Worm (Caenorhabditis elegans) whole organism, mixed stage, embryonic: ENCODE data around the gene R10E11.6.

ENCODE experiments used
- blmp-1 ChIP-seq: fragments of 150-350 bp; optimal IDR thresholded peaks from 2 replicates; lab custom pipeline; 2014; ENCODE audit warnings: missing biosample characterization, missing genetic modification characterization
- ceh-83 ChIP-seq: fragments of 200-800 bp; sonication (Bioruptor generic); optimal IDR thresholded peaks from 2 replicates; lab custom pipeline; 2018; ENCODE audit warnings: mild to moderate bottlenecking, missing genetic modification characterization, missing compliant biosample characterization
- ces-1 ChIP-seq: fragments of 150-350 bp; optimal IDR thresholded peaks from 2 replicates; lab custom pipeline; 2014; ENCODE audit warnings: missing biosample characterization, missing genetic modification reagents, missing genetic modification characterization
- elt-3 ChIP-seq: fragments of 150-350 bp; optimal IDR thresholded peaks from 2 replicates; lab custom pipeline; 2014; ENCODE audit warnings: missing biosample characterization, missing genetic modification characterization
- lin-13 ChIP-seq: fragments of 150-350 bp; optimal IDR thresholded peaks from 2 replicates; lab custom pipeline; 2014; ENCODE audit warnings: missing biosample characterization, missing genetic modification characterization
- mab-5 ChIP-seq: fragments of 150-350 bp; optimal IDR thresholded peaks from 2 replicates; lab custom pipeline; 2014; ENCODE audit warnings: missing biosample characterization, missing genetic modification characterization
- mep-1 ChIP-seq: fragments of 150-350 bp; optimal IDR thresholded peaks from 2 replicates; lab custom pipeline; 2017; ENCODE audit warnings: missing biosample characterization, missing genetic modification reagents, missing genetic modification characterization, inconsistent platforms
- nhr-237 ChIP-seq: fragments of 150-350 bp; optimal IDR thresholded peaks from 2 replicates; lab custom pipeline; 2014; ENCODE audit warnings: missing biosample characterization, missing genetic modification characterization
- nhr-28 ChIP-seq: fragments of 150-350 bp; optimal IDR thresholded peaks from 2 replicates; lab custom pipeline; 2014; ENCODE audit warnings: missing biosample characterization, missing genetic modification characterization
- nhr-76 ChIP-seq: sonication (generic microtip); optimal IDR thresholded peaks from 2 replicates; lab custom pipeline; 2017; ENCODE audit warnings: missing biosample characterization, missing genetic modification characterization
- pha-4 ChIP-seq: fragments of 150-350 bp; optimal IDR thresholded peaks from 2 replicates; lab custom pipeline; 2018; ENCODE audit warnings: missing biosample characterization, missing genetic modification reagents, missing genetic modification characterization
- tbx-8 ChIP-seq: fragments of 200-800 bp; sonication (Bioruptor generic); optimal IDR thresholded peaks from 2 replicates; lab custom pipeline; 2018; ENCODE audit warnings: mild to moderate bottlenecking, missing genetic modification characterization, moderate library complexity, missing compliant biosample characterization
- unc-39 ChIP-seq: fragments of 150-350 bp; optimal IDR thresholded peaks from 2 replicates; lab custom pipeline; 2014; ENCODE audit warnings: missing biosample characterization, missing genetic modification characterization
- unc-62 ChIP-seq: fragments of 150-350 bp; optimal IDR thresholded peaks from 2 replicates; lab custom pipeline; 2014; ENCODE audit warnings: missing biosample characterization, missing genetic modification reagents, missing genetic modification characterization

DNA sequence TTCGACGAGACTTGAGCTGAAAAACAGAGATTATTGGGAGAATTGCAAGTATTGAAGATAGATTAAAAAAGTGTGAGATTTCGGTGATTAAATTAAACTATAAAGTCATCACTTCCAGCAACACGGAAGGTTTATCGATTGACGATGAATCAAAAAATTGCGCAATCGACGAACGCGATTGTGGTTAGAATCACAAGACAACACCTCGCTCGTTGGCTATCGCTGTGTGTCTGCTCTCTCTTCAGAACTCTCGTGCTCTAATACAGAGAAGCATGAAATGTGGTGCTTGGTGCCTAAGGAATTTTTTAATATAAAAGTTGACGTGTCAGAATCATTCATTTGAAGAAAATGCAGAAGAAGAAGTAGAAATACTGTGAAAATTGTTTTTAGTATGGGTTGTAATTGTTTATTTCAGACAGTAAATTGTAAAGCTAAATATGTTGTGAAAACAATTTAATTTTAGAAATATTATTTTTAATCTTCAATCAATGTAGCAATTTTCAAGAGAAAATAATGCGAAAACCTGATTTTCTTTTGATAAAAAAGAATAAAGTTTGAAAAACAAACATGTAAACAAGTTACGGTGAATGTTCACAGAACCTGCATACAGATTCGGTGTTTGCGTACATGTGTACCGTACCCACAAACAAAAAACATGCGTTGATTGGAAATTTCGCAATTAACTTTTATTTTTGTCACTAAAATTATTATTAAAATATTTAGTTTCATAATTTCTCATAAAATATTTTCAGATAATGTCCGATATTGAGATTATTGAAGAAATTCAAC is 44.6 kb downstream of the R10E11.6 start, which contains the start of the genes ZK632.10 and ZK632.11:
- TF ChIP-seq pha-4 (tag; lab: Kevin White, UChicago) (peak; percentile 76), ceh-83 (GFP tag; lab: Kevin White, UChicago) (no peak), elt-3 (no peak), nhr-76 (no peak), mep-1 (tag; lab: Kevin White, UChicago) (peak; percentile 4), unc-62 (GFP tag; lab: Kevin White, UChicago) (no peak), nhr-237 (peak; percentile 9), mab-5 (no peak), unc-39 (tag; lab: Kevin White, UChicago) (no peak), nhr-28 (tag; lab: Kevin White, UChicago) (no peak), tbx-8 (GFP tag; lab: Kevin White, UChicago) (no peak), ces-1 (GFP tag; lab: Kevin White, UChicago) (peak; percentile 61), blmp-1 (no peak), lin-13 (tag; lab: Kevin White, UChicago) (no peak)
